Fruit fly (Drosophila melanogaster): ENCODE results near the gene Bet5.

The Bet5 gene

DNA sequence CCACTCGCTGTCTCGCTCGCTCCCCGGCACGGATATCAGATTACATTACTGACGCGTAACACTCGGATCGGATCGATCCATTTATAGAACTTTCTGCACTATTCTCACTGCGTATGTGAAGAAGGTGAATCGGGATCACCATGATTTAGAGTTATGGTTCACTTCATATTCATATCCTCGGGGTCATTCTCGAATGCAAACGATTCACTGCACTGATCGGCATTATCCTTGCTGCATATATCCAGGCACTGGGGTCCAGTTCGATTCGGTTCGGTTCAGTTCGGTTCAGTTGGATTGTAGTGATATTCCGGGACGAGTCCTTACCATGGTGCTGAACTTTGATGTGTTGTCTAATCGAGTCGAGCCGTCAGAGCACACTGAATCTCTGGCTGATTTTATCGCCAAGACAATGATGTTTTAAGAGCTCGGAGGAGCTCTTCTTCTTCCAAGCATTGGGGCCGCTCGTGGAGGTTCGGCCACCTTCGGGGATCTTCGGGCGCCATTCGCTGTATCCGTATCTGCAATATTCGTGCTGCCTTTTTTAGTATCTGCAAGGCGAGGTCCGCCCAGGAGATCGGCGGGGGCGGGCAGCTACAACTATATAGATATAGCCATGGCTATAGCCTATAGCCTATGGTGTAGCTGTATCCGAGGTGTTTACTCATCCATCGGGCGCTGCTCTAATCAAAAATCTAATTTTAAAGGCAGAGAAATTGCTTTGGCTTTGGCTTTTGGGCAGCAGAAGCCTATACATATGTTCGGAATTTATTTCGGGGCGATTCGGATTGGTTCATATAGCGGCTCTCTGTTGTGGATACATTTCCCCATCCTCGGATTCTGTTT is 5.7 kb upstream of the Bet5 start, which contains the start of gene Mlc2:
Gene Mlc2, minus strand, starts transcription at position 392 of the 843 bp plus-strand sequence.
- no peak for TF ChIP-seq Crg-1 (GFP tag; optimal IDR thresholded peaks at IDR 0.05)
- no peak for TF ChIP-seq CG1620 (GFP tag; optimal IDR thresholded peaks at IDR 0.05)
- no peak for TF ChIP-seq CG11617 (GFP tag; optimal IDR thresholded peaks at IDR 0.05)
- TF ChIP-seq pad (GFP tag; optimal IDR thresholded peaks at IDR 0.05): peak; percentile 42
- TF ChIP-seq cnc (optimal IDR thresholded peaks at IDR 0.05): no peak
- no peak for TF ChIP-seq kay (GFP tag; ENCODE audit: borderline replicate concordance)
- TF ChIP-seq toe (GFP tag; optimal IDR thresholded peaks at IDR 0.05): no peak

- TF ChIP-seq CG12768 (GFP tag; optimal IDR thresholded peaks at IDR 0.05): no peak
- no peak for TF ChIP-seq cnc (optimal IDR thresholded peaks at IDR 0.05)
- no peak for TF ChIP-seq Clk (GFP tag; optimal IDR thresholded peaks at IDR 0.05)
- TF ChIP-seq tj (GFP tag; optimal IDR thresholded peaks at IDR 0.05): no peak
- TF ChIP-seq pad (GFP tag; optimal IDR thresholded peaks at IDR 0.05): no peak
- no peak for TF ChIP-seq bab1 (GFP tag; optimal IDR thresholded peaks at IDR 0.05)
- TF ChIP-seq ovo (GFP tag; optimal IDR thresholded peaks at IDR 0.05): no peak
- no peak for TF ChIP-seq Mnt (GFP tag; optimal IDR thresholded peaks at IDR 0.05)
- TF ChIP-seq CG11617 (GFP tag; optimal IDR thresholded peaks at IDR 0.05): no peak
- no peak for TF ChIP-seq toe (GFP tag; optimal IDR thresholded peaks at IDR 0.05)
- TF ChIP-seq CG33017 (tag; optimal IDR thresholded peaks at IDR 0.05): no peak
- no peak for TF ChIP-seq kay (GFP tag; ENCODE audit: borderline replicate concordance)
- TF ChIP-seq CG5204 (GFP tag; optimal IDR thresholded peaks at IDR 0.05): no peak
- TF ChIP-seq cic (GFP tag; optimal IDR thresholded peaks at IDR 0.05): no peak
- TF ChIP-seq CG14711 (tag; optimal IDR thresholded peaks at IDR 0.05): no peak
- no peak for TF ChIP-seq CG7101 (tag; optimal IDR thresholded peaks at IDR 0.05)
- TF ChIP-seq CG7045 (GFP tag; optimal IDR thresholded peaks at IDR 0.05): no peak
- TF ChIP-seq Crg-1 (GFP tag; optimal IDR thresholded peaks at IDR 0.05): no peak
- TF ChIP-seq CG1620 (GFP tag; optimal IDR thresholded peaks at IDR 0.05): no peak
Observed at dm6 chr3R:30175045-30175589, 4.9 kb upstream of the Bet5 start.

DNA sequence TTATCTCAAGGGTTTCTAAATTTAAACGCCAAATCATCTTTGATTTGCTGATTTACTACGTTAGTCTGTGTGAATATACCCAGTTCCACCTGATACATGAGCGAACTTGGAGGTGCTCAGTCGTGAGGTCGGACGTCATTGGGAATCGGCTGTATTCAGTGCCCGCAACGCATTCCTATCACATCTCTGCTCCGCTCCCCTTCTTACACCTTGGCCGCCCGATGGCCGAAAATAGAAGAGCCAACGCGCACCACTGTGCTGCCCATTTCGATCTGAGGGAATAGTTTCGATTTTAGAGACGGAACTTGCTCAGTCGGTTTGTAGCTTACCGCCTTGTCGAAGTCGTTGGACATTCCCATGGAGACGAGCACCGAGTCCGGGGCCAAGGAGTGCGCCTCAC is 3.7 kb upstream of the Bet5 start:
- TF ChIP-seq Crg-1 (GFP tag; optimal IDR thresholded peaks at IDR 0.05): no peak
- no peak for TF ChIP-seq kay (GFP tag; ENCODE audit: borderline replicate concordance)
- TF ChIP-seq CG12768 (GFP tag; optimal IDR thresholded peaks at IDR 0.05): no peak
- no peak for TF ChIP-seq cnc (optimal IDR thresholded peaks at IDR 0.05)
- no peak for TF ChIP-seq Hr96 (GFP tag; optimal IDR thresholded peaks at IDR 0.05)
- no peak for TF ChIP-seq cic (GFP tag; optimal IDR thresholded peaks at IDR 0.05)
- TF ChIP-seq toe (GFP tag; optimal IDR thresholded peaks at IDR 0.05): no peak
- no peak for TF ChIP-seq CG1620 (GFP tag; optimal IDR thresholded peaks at IDR 0.05)
- no peak for TF ChIP-seq CG11617 (GFP tag; optimal IDR thresholded peaks at IDR 0.05)
- no peak for TF ChIP-seq CG5204 (GFP tag; optimal IDR thresholded peaks at IDR 0.05)
- no peak for TF ChIP-seq CG33017 (tag; optimal IDR thresholded peaks at IDR 0.05)
- TF ChIP-seq Mnt (GFP tag; optimal IDR thresholded peaks at IDR 0.05): no peak
- no peak for TF ChIP-seq ovo (GFP tag; optimal IDR thresholded peaks at IDR 0.05)
- TF ChIP-seq Clk (GFP tag; optimal IDR thresholded peaks at IDR 0.05): no peak
- no peak for TF ChIP-seq tj (GFP tag; optimal IDR thresholded peaks at IDR 0.05)
- no peak for TF ChIP-seq CG7101 (tag; optimal IDR thresholded peaks at IDR 0.05)

DNA sequence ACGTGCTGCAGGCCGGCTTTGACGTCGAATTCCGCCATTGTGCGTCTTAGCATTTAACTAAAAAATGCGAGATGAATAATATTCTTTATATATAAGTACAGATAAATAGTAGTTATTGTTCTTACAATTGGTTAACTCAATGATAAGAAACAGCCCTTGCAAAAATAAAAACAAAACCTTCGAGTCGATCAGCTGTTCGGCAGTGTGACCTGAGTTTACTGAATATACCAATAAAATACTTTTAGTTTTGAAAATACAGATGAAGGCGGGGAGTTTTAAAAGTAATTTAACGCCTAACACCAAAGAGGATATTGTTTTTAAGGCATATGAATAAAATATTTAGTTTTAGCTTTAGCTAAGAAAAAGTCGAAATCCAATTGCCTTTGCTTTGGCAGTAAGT is 2.5 kb upstream of the Bet5 start, which contains the start of the genes CG1983 and CG15530:
Gene CG1983, minus strand, starts transcription at position 207 of the 400 bp plus-strand sequence.
Gene CG15530, plus strand, starts transcription at position 384 of the 400 bp plus-strand sequence.
- TF ChIP-seq cic (GFP tag; optimal IDR thresholded peaks at IDR 0.05) (no peak), CG12768 (GFP tag; optimal IDR thresholded peaks at IDR 0.05) (no peak), kay (GFP tag; ENCODE audit: borderline replicate concordance) (peak; percentile 82)

- TF ChIP-seq ovo (GFP tag; optimal IDR thresholded peaks at IDR 0.05): no peak
- TF ChIP-seq bab1 (GFP tag; optimal IDR thresholded peaks at IDR 0.05): no peak
- no peak for TF ChIP-seq CG1620 (GFP tag; optimal IDR thresholded peaks at IDR 0.05)
- TF ChIP-seq cic (GFP tag; optimal IDR thresholded peaks at IDR 0.05): no peak
- TF ChIP-seq Hr96 (GFP tag; optimal IDR thresholded peaks at IDR 0.05): no peak
- TF ChIP-seq CG33017 (tag; optimal IDR thresholded peaks at IDR 0.05): no peak
- TF ChIP-seq CG12768 (GFP tag; optimal IDR thresholded peaks at IDR 0.05): no peak
Observed at dm6 chr3R:30183872-30184271, 3.8 kb downstream of the Bet5 start.

DNA sequence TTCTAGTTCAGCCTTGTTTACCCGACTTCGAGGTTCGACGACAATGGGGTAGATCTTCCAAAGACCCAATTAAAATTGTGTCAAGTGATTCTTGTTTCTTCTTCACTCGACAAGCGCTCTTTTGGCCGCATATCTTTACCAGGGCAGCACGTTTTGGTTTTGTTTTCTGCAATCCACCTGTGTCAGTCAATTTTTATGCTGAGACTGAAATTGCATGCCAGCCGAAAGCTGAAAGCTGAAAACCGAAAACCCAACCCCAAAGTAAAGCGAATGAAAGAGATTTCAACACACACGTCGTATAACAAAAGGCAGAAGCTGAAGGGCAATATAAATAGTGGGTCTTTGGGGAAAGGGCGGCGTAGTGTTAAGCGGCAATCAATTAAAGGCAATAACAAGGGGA is 9.4 kb downstream of the Bet5 start:
- TF ChIP-seq cnc (optimal IDR thresholded peaks at IDR 0.05) (no peak), CG14711 (tag; optimal IDR thresholded peaks at IDR 0.05) (no peak), Crg-1 (GFP tag; optimal IDR thresholded peaks at IDR 0.05) (no peak), CG5204 (GFP tag; optimal IDR thresholded peaks at IDR 0.05) (no peak), tj (GFP tag; optimal IDR thresholded peaks at IDR 0.05) (peak; percentile 99), ovo (GFP tag; optimal IDR thresholded peaks at IDR 0.05) (no peak), CG12768 (GFP tag; optimal IDR thresholded peaks at IDR 0.05) (no peak)

- TF ChIP-seq Hr96 (GFP tag; optimal IDR thresholded peaks at IDR 0.05) (no peak), Crg-1 (GFP tag; optimal IDR thresholded peaks at IDR 0.05) (no peak)
Observed at dm6 chr3R:30189836-30190235, 9.8 kb downstream of the Bet5 start.
